Fruit fly (Drosophila melanogaster) Kc167 (cell line): ENCODE data around the gene CG7430.

Source experiments
- Myc ChIP-seq: fragments of >200 bp; optimal IDR thresholded peaks from 2 replicates; lab custom pipeline; 2017; ENCODE audit warnings: missing external identifiers
- psq ChIP-seq: fragments of >200 bp; optimal IDR thresholded peaks from 2 replicates; lab custom pipeline; 2017; ENCODE audit warnings: missing external identifiers

- TF ChIP-seq psq (lab: Kevin White, UChicago): no peak
- no peak for TF ChIP-seq Myc
Measured at dm6 chr3L:17856655-17857479, 10.2 kb downstream of the CG7430 start, which contains the start of gene CG5535.
